Fruit fly (Drosophila melanogaster): ENCODE data around the gene sif.

- no peak for TF ChIP-seq pan (optimal IDR thresholded peaks at IDR 0.05)
- no peak for TF ChIP-seq psq (optimal IDR thresholded peaks at IDR 0.05)
- TF ChIP-seq EcR (GFP tag; optimal IDR thresholded peaks at IDR 0.05), result no peak
Measured at dm6 chr3L:5623296-5623695, 34.4 kb upstream of the sif start.

Data from whole organism.